Fruit fly (Drosophila melanogaster) whole organism, embryonic: ENCODE measurements around the gene SuUR.

Experiments
- Aef1 ChIP-seq: fragments of 200-800 bp; sonication (Bioruptor generic); IDR thresholded peaks from 3 replicates; pipeline ENCODE4 v1.3.6; 2022; ENCODE audit warnings: missing biosample characterization, missing genetic modification characterization
- Antp ChIP-seq: fragments of 200-800 bp; sonication (Bioruptor generic); optimal IDR thresholded peaks from 3 replicates; lab custom pipeline; 2016; ENCODE audit warnings: missing biosample characterization, missing genetic modification characterization
- Asciz ChIP-seq: fragments of 200-800 bp; sonication (Bioruptor generic); optimal IDR thresholded peaks from 2 replicates; lab custom pipeline; 2017; ENCODE audit warnings: missing biosample characterization, mild to moderate bottlenecking, missing genetic modification characterization, missing genetic modification reagents
- Atf6 ChIP-seq: fragments of 200-800 bp; sonication (Bioruptor generic); IDR thresholded peaks from 2 replicates; pipeline ENCODE4 v1.3.6; 2022; ENCODE audit warnings: missing biosample characterization, missing genetic modification characterization
- B-H1 ChIP-seq: fragments of 200-800 bp; sonication (Bioruptor generic); IDR thresholded peaks from 3 replicates; pipeline ENCODE4 v1.3.6; 2022; ENCODE audit warnings: missing biosample characterization, missing genetic modification characterization
- CG1024 ChIP-seq: fragments of 200-800 bp; sonication (Bioruptor generic); IDR thresholded peaks from 2 replicates; pipeline ENCODE4 v1.3.6; 2022; ENCODE audit warnings: missing biosample characterization, missing genetic modification characterization
- CG13296 ChIP-seq: fragments of 200-800 bp; sonication (Bioruptor generic); optimal IDR thresholded peaks from 3 replicates; lab custom pipeline; 2018; ENCODE audit warnings: missing biosample characterization, mild to moderate bottlenecking, missing genetic modification characterization
- CG14667 ChIP-seq: fragments of 200-800 bp; sonication (Bioruptor generic); IDR thresholded peaks from 2 replicates; pipeline ENCODE4 v1.3.6; 2022; ENCODE audit warnings: missing biosample characterization, missing genetic modification characterization
- CG15073 ChIP-seq: fragments of 200-800 bp; sonication (Bioruptor generic); optimal IDR thresholded peaks from 2 replicates; lab custom pipeline; 2016; ENCODE audit warnings: missing biosample characterization, missing genetic modification characterization
- CG30403 ChIP-seq: fragments of 200-800 bp; sonication (Bioruptor generic); optimal IDR thresholded peaks from 3 replicates; lab custom pipeline; 2016; ENCODE audit warnings: missing biosample characterization, missing genetic modification characterization
- CG33213 ChIP-seq: fragments of 200-800 bp; sonication (Bioruptor generic); optimal IDR thresholded peaks from 3 replicates; lab custom pipeline; 2016; ENCODE audit warnings: missing biosample characterization, missing genetic modification characterization
- CG6765 ChIP-seq: fragments of 200-800 bp; sonication (Bioruptor generic); optimal IDR thresholded peaks from 3 replicates; lab custom pipeline; 2017; ENCODE audit warnings: missing biosample characterization, mild to moderate bottlenecking, missing genetic modification characterization
- CG6854 ChIP-seq: fragments of 200-800 bp; sonication (Bioruptor generic); optimal IDR thresholded peaks from 3 replicates; lab custom pipeline; 2017; ENCODE audit warnings: missing biosample characterization, mild to moderate bottlenecking, missing genetic modification characterization
- CG7928 ChIP-seq: fragments of 200-800 bp; sonication (Bioruptor generic); optimal IDR thresholded peaks from 2 replicates; lab custom pipeline; 2017; ENCODE audit warnings: missing biosample characterization, mild to moderate bottlenecking, missing genetic modification characterization
- Chrac-16 ChIP-seq: fragments of 200-800 bp; sonication (Bioruptor generic); optimal IDR thresholded peaks from 3 replicates; lab custom pipeline; 2016; ENCODE audit warnings: missing biosample characterization, missing genetic modification characterization
- D19A ChIP-seq: fragments of 200-800 bp; optimal IDR thresholded peaks from 3 replicates; lab custom pipeline; 2019; ENCODE audit warnings: missing biosample characterization, mild to moderate bottlenecking, missing genetic modification characterization, moderate library complexity
- Eip74EF ChIP-seq, 2 experiments: fragments of 200-800 bp in 1 of 2; fragments of >200 bp in 1 of 2; sonication (Bioruptor generic) in 1 of 2; optimal IDR thresholded peaks; 2 replicates each; lab custom pipeline; 2017 to 2019; ENCODE audit warnings: missing biosample characterization in 2 of 2, missing genetic modification characterization in 2 of 2, mild to moderate bottlenecking in 1 of 2, moderate library complexity in 1 of 2
- Med ChIP-seq: fragments of 200-800 bp; sonication (Bioruptor generic); peaks from one replicate; lab custom pipeline; 2016; ENCODE audit warnings: missing biosample characterization, missing genetic modification characterization, mild to moderate bottlenecking, inconsistent platforms, moderate library complexity
- NC2α ChIP-seq: fragments of 200-800 bp; sonication (Bioruptor generic); optimal IDR thresholded peaks from 2 replicates; lab custom pipeline; 2016; ENCODE audit warnings: missing biosample characterization, missing genetic modification characterization
- Nf-YA ChIP-seq: fragments of 200-800 bp; sonication (Bioruptor generic); IDR thresholded peaks from 2 replicates; pipeline ENCODE4 v1.3.6; 2022; ENCODE audit warnings: missing biosample characterization, missing genetic modification characterization
- Oaz ChIP-seq: fragments of 200-800 bp; sonication (Bioruptor generic); IDR thresholded peaks from 2 replicates; pipeline ENCODE4 v1.3.6; 2022; ENCODE audit warnings: missing biosample characterization, missing genetic modification characterization
- Rx ChIP-seq: fragments of 200-800 bp; sonication (Bioruptor generic); IDR thresholded peaks from 2 replicates; pipeline ENCODE4 v1.3.6; 2022; ENCODE audit warnings: missing biosample characterization, missing genetic modification characterization
- Sin3A ChIP-seq: fragments of >200 bp; optimal IDR thresholded peaks from 2 replicates; lab custom pipeline; 2018
- Sox100B ChIP-seq: fragments of 200-800 bp; sonication (Bioruptor generic); optimal IDR thresholded peaks from 3 replicates; lab custom pipeline; 2018; ENCODE audit warnings: missing biosample characterization, mild to moderate bottlenecking, missing genetic modification characterization
- Sry-β ChIP-seq: fragments of 200-800 bp; sonication (Bioruptor generic); optimal IDR thresholded peaks from 2 replicates; lab custom pipeline; 2018; ENCODE audit warnings: missing biosample characterization, mild to moderate bottlenecking, missing genetic modification characterization, moderate library complexity
- Stat92E ChIP-seq, 3 experiments: fragments of >200 bp in 2 of 3; fragments of 200-800 bp in 1 of 3; sonication (Bioruptor generic) in 1 of 3; optimal IDR thresholded peaks; 2 replicates each; lab custom pipeline; 2017 to 2019; ENCODE audit warnings: missing biosample characterization in 3 of 3, missing genetic modification characterization in 3 of 3, mild to moderate bottlenecking in 1 of 3, moderate library complexity in 1 of 3
- YL-1 ChIP-seq: fragments of 200-800 bp; sonication (Bioruptor generic); optimal IDR thresholded peaks from 3 replicates; lab custom pipeline; 2017; ENCODE audit warnings: missing biosample characterization, mild to moderate bottlenecking, missing genetic modification characterization
- ci ChIP-seq: fragments of 200-800 bp; sonication (Bioruptor generic); IDR thresholded peaks from 3 replicates; pipeline ENCODE4 v1.3.6; 2022; ENCODE audit warnings: missing biosample characterization, missing genetic modification characterization
- knrl ChIP-seq: fragments of 200-800 bp; sonication (Bioruptor generic); IDR thresholded peaks from 3 replicates; pipeline ENCODE4 v1.3.6; 2022; ENCODE audit warnings: missing biosample characterization, missing genetic modification characterization; ENCODE audit not compliant: partially characterized antibody
- lbe ChIP-seq: fragments of 200-800 bp; sonication (Bioruptor generic); optimal IDR thresholded peaks from 2 replicates; lab custom pipeline; 2016; ENCODE audit warnings: missing biosample characterization, mild to moderate bottlenecking, missing genetic modification characterization
- lilli ChIP-seq: fragments of 200-800 bp; sonication (Bioruptor generic); optimal IDR thresholded peaks from 3 replicates; lab custom pipeline; 2016; ENCODE audit warnings: missing biosample characterization, missing genetic modification characterization
- nom ChIP-seq: fragments of 200-800 bp; sonication (Bioruptor generic); optimal IDR thresholded peaks from 2 replicates; lab custom pipeline; 2017; ENCODE audit warnings: missing biosample characterization, missing genetic modification characterization, mild to moderate bottlenecking, moderate library complexity, missing genetic modification reagents
- odd ChIP-seq: fragments of 200-800 bp; sonication (Bioruptor generic); optimal IDR thresholded peaks from 2 replicates; lab custom pipeline; 2017; ENCODE audit warnings: missing biosample characterization, mild to moderate bottlenecking, missing genetic modification characterization
- pros ChIP-seq: fragments of 200-800 bp; sonication (Bioruptor generic); optimal IDR thresholded peaks from 3 replicates; lab custom pipeline; 2019; ENCODE audit warnings: missing biosample characterization, mild to moderate bottlenecking, missing genetic modification characterization, moderate library complexity
- salm ChIP-seq: fragments of 200-800 bp; sonication (Bioruptor generic); optimal IDR thresholded peaks from 2 replicates; lab custom pipeline; 2018; ENCODE audit warnings: missing biosample characterization, mild to moderate bottlenecking, missing genetic modification characterization
- seq ChIP-seq: fragments of 200-800 bp; sonication (Bioruptor generic); IDR thresholded peaks from 2 replicates; pipeline ENCODE4 v1.3.6; 2022; ENCODE audit warnings: missing biosample characterization, missing genetic modification characterization
- stwl ChIP-seq: fragments of 200-800 bp; sonication (Bioruptor generic); optimal IDR thresholded peaks from 3 replicates; lab custom pipeline; 2018; ENCODE audit warnings: missing biosample characterization, mild to moderate bottlenecking, missing genetic modification characterization, moderate library complexity
- twi ChIP-seq: fragments of 200-800 bp; optimal IDR thresholded peaks from 2 replicates; lab custom pipeline; 2019; ENCODE audit warnings: missing biosample characterization, mild to moderate bottlenecking, missing genetic modification characterization, moderate library complexity
- unpg ChIP-seq: fragments of 200-800 bp; sonication (Bioruptor generic); optimal IDR thresholded peaks from 3 replicates; lab custom pipeline; 2018; ENCODE audit warnings: missing biosample characterization, mild to moderate bottlenecking, missing genetic modification characterization, moderate library complexity

Gene SuUR

dm6 chr3L:11062441-11062840 is 2.4 kb upstream of the SuUR start, which contains the start of gene CG32069 (continued):
- TF ChIP-seq stwl (tag; lab: Kevin White, UChicago) (peak; percentile 7), Aef1 (GFP tag; lab: Robert Waterston, UW) (no peak), YL-1 (GFP tag; lab: Kevin White, UChicago) (peak; percentile 11), CG33213 (GFP tag; lab: Kevin White, UChicago) (no peak), Sry-β (peak; percentile 81), lbe (no peak), CG14667 (GFP tag; lab: Robert Waterston, UW) (no peak), unpg (GFP tag; lab: Kevin White, UChicago) (no peak)

- no peak for TF ChIP-seq Chrac-16 (GFP tag; lab: Kevin White, UChicago)
- TF ChIP-seq CG13296: peak; percentile 48
- peak; percentile 48 for TF ChIP-seq nom (GFP tag; lab: Kevin White, UChicago)
- peak; percentile 64 for TF ChIP-seq Med (GFP tag; lab: Kevin White, UChicago)
- no peak for TF ChIP-seq CG30403 (GFP tag; lab: Kevin White, UChicago)
- TF ChIP-seq ci (GFP tag; lab: Robert Waterston, UW): 0 out of 3 replicates have a peak, but pooled peaks have one; percentile 25
- TF ChIP-seq Rx (GFP tag; lab: Robert Waterston, UW): no peak
- TF ChIP-seq, all 482 proteins: peak for 4
Measured at dm6 chr3L:11065850-11066249, 1.1 kb downstream of the SuUR start.

- TF ChIP-seq CG6765 (GFP tag; lab: Kevin White, UChicago) (no peak), Atf6 (GFP tag; lab: Robert Waterston, UW) (0 out of 2 replicates have a peak, but pooled peaks have one; percentile 20), CG15073 (GFP tag; lab: Kevin White, UChicago) (peak; percentile 75), knrl (GFP tag; lab: Robert Waterston, UW) (no peak), Stat92E (GFP tag; optimal IDR thresholded peaks at IDR 0.05; lab: Kevin White, UChicago) (no peak), CG6854 (GFP tag; lab: Kevin White, UChicago) (no peak), odd (GFP tag; lab: Kevin White, UChicago) (no peak), Antp (GFP tag; lab: Kevin White, UChicago) (no peak), pros (GFP tag; lab: Kevin White, UChicago) (no peak), Sox100B (GFP tag; lab: Kevin White, UChicago) (no peak), NC2α (GFP tag; lab: Kevin White, UChicago) (no peak), twi (no peak), Asciz (GFP tag; lab: Kevin White, UChicago) (no peak), CG1024 (GFP tag; lab: Robert Waterston, UW) (no peak), Sin3A (lab: Kevin White, UChicago) (no peak), lilli (GFP tag; lab: Kevin White, UChicago) (no peak), Med (GFP tag; lab: Kevin White, UChicago) (peak; percentile 45), Oaz (GFP tag; lab: Robert Waterston, UW) (no peak), D19A (tag; lab: Kevin White, UChicago) (no peak), Nf-YA (GFP tag; lab: Robert Waterston, UW) (no peak), salm (tag; lab: Kevin White, UChicago) (no peak), Eip74EF (GFP tag; optimal IDR thresholded peaks at IDR 0.05; lab: Kevin White, UChicago) (no peak), seq (GFP tag; lab: Robert Waterston, UW) (no peak), CG7928 (no peak), B-H1 (GFP tag; lab: Robert Waterston, UW) (no peak)
Measured at dm6 chr3L:11069764-11070163, 5.0 kb downstream of the SuUR start, which contains the start of gene CG6310. Gene CG6310 (minus strand): TSS chr3L:11069864.
